Fruit fly (Drosophila melanogaster) whole organism, wandering third instar larva: Measurements from ENCODE around the gene RpL37-1.

Experiments used
- Dfd ChIP-seq: fragments of >200 bp; optimal IDR thresholded peaks from 2 replicates; lab custom pipeline; 2017; ENCODE audit warnings: missing biosample characterization, missing genetic modification characterization
- Hr83 ChIP-seq: fragments of 200-300 bp; sonication (Bioruptor generic); optimal IDR thresholded peaks from 2 replicates; lab custom pipeline; 2016; ENCODE audit warnings: missing biosample characterization, mild to moderate bottlenecking, missing genetic modification characterization, moderate library complexity; ENCODE audit not compliant: poor library complexity, severe bottlenecking
- br ChIP-seq: fragments of 200-800 bp; sonication (Bioruptor generic); optimal IDR thresholded peaks from 2 replicates; lab custom pipeline; 2016; ENCODE audit warnings: missing biosample characterization, missing genetic modification characterization
- brk ChIP-seq: fragments of 200-800 bp; sonication (Bioruptor generic); optimal IDR thresholded peaks from 2 replicates; lab custom pipeline; 2016; ENCODE audit warnings: missing biosample characterization, mild to moderate bottlenecking, missing genetic modification characterization
- foxo ChIP-seq, 2 experiments: fragments of 200-800 bp; sonication (Bioruptor generic); optimal IDR thresholded peaks; 2 replicates in 1 of 2; 3 replicates in 1 of 2; lab custom pipeline; 2016 to 2017; ENCODE audit warnings: missing biosample characterization in 2 of 2, missing genetic modification characterization in 2 of 2
- h ChIP-seq: fragments of 200-800 bp; sonication (Bioruptor generic); optimal IDR thresholded peaks from 3 replicates; lab custom pipeline; 2016; ENCODE audit warnings: missing biosample characterization, mild to moderate bottlenecking, missing genetic modification characterization
- lola ChIP-seq: fragments of >200 bp; optimal IDR thresholded peaks from 2 replicates; lab custom pipeline; 2017; ENCODE audit warnings: missing biosample characterization, missing genetic modification characterization
- psq ChIP-seq: fragments of 200-800 bp; sonication (Bioruptor generic); optimal IDR thresholded peaks from 3 replicates; lab custom pipeline; 2017; ENCODE audit warnings: missing biosample characterization, mild to moderate bottlenecking, missing genetic modification characterization, moderate library complexity
- woc ChIP-seq: sonication (Bioruptor generic); optimal IDR thresholded peaks from 2 replicates; lab custom pipeline; 2016; ENCODE audit warnings: missing biosample characterization, mild to moderate bottlenecking, missing genetic modification characterization

- TF ChIP-seq brk (GFP tag; lab: Kevin White, UChicago), result no peak
- TF ChIP-seq foxo (GFP tag; optimal IDR thresholded peaks at IDR 0.05; lab: Kevin White, UChicago), result no peak
- no peak for TF ChIP-seq br (GFP tag; lab: Kevin White, UChicago)
- TF ChIP-seq h (GFP tag; lab: Kevin White, UChicago), result no peak
- no peak for TF ChIP-seq woc (GFP tag; lab: Kevin White, UChicago)
- no peak for TF ChIP-seq Dfd
- no peak for TF ChIP-seq Hr83
- no peak for TF ChIP-seq lola (GFP tag; lab: Kevin White, UChicago)
- TF ChIP-seq psq (GFP tag; lab: Kevin White, UChicago), result no peak
These were observed 11.1 kb upstream of the RpL37-1 start for dm6 chrX:15150261-15150660.
